ENCODE assay signal across 4 fruit fly cellular contexts in the genomic region with DNA sequence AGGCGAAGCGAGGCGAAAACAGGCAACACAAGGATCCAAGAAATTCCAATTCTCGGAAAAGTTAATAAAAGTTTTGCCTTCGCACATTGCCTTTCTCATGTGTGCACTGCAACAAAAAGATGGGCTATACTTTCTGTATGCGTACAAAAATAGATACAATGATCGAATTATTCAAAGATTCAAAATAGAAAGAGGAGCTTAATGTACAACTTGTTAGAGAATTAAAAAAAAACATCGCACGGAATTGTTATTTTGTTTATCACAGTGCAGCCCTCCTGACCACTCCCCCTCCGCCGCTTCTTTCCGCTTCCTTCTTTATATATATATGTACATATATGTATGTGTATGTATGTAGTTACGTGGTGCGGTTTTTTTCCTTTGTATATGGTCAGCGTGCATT.
TF ChIP-seq lines count a peak whose summit lies in the region.

No protein-coding gene starts in this region.

- no peak for TF ChIP-seq CTCF in whole organism, embryonic (GFP tag; optimal IDR thresholded peaks at IDR 0.05; lab: Kevin White, UChicago)

TF ChIP-seq in whole organism, embryonic, 481 proteins besides CTCF, POLR2A, EP300 and RAD21 (continues in another document):
- TF ChIP-seq hbn (GFP tag; IDR thresholded peaks at IDR 0.05; lab: Robert Waterston, UW; ENCODE audit: partially characterized antibody) (no peak), CG18476 (GFP tag; optimal IDR thresholded peaks at IDR 0.05; lab: Kevin White, UChicago) (no peak), zfh1 (GFP tag; IDR thresholded peaks at IDR 0.05; lab: Robert Waterston, UW) (peak; percentile 65; the same call in 2 of the 3 replicates), esg (GFP tag; conservative IDR thresholded peaks at IDR 0.05; lab: Robert Waterston, UW) (peak; percentile 14; the same call in 1 of the 2 replicates), eve (GFP tag; optimal IDR thresholded peaks at IDR 0.05; lab: Kevin White, UChicago) (no peak), oc (tag; optimal IDR thresholded peaks at IDR 0.05; lab: Kevin White, UChicago) (no peak), CG1647 (GFP tag; optimal IDR thresholded peaks at IDR 0.05; lab: Kevin White, UChicago) (no peak), org-1 (GFP tag; optimal IDR thresholded peaks at IDR 0.05; lab: Kevin White, UChicago) (no peak), Hr78 (GFP tag; optimal IDR thresholded peaks at IDR 0.05; lab: Kevin White, UChicago) (no peak), CG10959 (GFP tag; IDR thresholded peaks at IDR 0.05; lab: Robert Waterston, UW) (peak; percentile 51), Eip74EF (GFP tag; optimal IDR thresholded peaks at IDR 0.05; lab: Kevin White, UChicago) (peak in 1 of 2 experiments; percentile 9), CG4360 (GFP tag; IDR thresholded peaks at IDR 0.05; lab: Robert Waterston, UW) (no peak), CG15479 (GFP tag; optimal IDR thresholded peaks at IDR 0.05; lab: Kevin White, UChicago) (no peak), HLH4C (GFP tag; IDR thresholded peaks at IDR 0.05; lab: Robert Waterston, UW; ENCODE audit: partially characterized antibody) (no peak), Fer3 (tag; optimal IDR thresholded peaks at IDR 0.05; lab: Kevin White, UChicago) (no peak), HLH54F (GFP tag; optimal IDR thresholded peaks at IDR 0.05; lab: Kevin White, UChicago) (no peak), CG8089 (GFP tag; optimal IDR thresholded peaks at IDR 0.05; lab: Kevin White, UChicago) (no peak), Tbp (GFP tag; optimal IDR thresholded peaks at IDR 0.05; lab: Kevin White, UChicago) (no peak), ara (GFP tag; IDR thresholded peaks at IDR 0.05; lab: Robert Waterston, UW) (peak; percentile 50; the same call in 1 of the 2 replicates), sna (GFP tag; IDR thresholded peaks at IDR 0.05; lab: Robert Waterston, UW; ENCODE audit: partially characterized antibody) (no peak), YL-1 (GFP tag; optimal IDR thresholded peaks at IDR 0.05; lab: Kevin White, UChicago) (no peak)

TF ChIP-seq in whole organism, prepupa, 60 proteins besides CTCF, POLR2A, EP300 and RAD21 (continues in another document):
- TF ChIP-seq achi (GFP tag; optimal IDR thresholded peaks at IDR 0.05; lab: Kevin White, UChicago) (peak; percentile 93), acj6 (GFP tag; optimal IDR thresholded peaks at IDR 0.05; lab: Kevin White, UChicago) (peak; percentile 95), CG6792 (GFP tag; optimal IDR thresholded peaks at IDR 0.05; lab: Kevin White, UChicago) (peak; percentile 92), CG7368 (GFP tag; optimal IDR thresholded peaks at IDR 0.05; lab: Kevin White, UChicago) (peak; percentile 91), CG3919 (GFP tag; optimal IDR thresholded peaks at IDR 0.05; lab: Kevin White, UChicago) (peak; percentile 96), CG8119 (GFP tag; IDR thresholded peaks at IDR 0.05; lab: Robert Waterston, UW) (peak; percentile 78), Lpt (GFP tag; optimal IDR thresholded peaks at IDR 0.05; lab: Kevin White, UChicago) (peak; percentile 82), Sox15 (GFP tag; optimal IDR thresholded peaks at IDR 0.05; lab: Kevin White, UChicago) (peak; percentile 93), cyc (GFP tag; optimal IDR thresholded peaks at IDR 0.05; lab: Kevin White, UChicago) (peak; percentile 96), CG15336 (GFP tag; IDR thresholded peaks at IDR 0.05; lab: Robert Waterston, UW) (peak; percentile 88), CG10631 (GFP tag; optimal IDR thresholded peaks at IDR 0.05; lab: Kevin White, UChicago) (peak; percentile 96), fd85E (GFP tag; optimal IDR thresholded peaks at IDR 0.05; lab: Kevin White, UChicago) (peak; percentile 75), Eip78C (GFP tag; lab: Kevin White, UChicago) (peak; percentile 95), Eip75B (GFP tag; optimal IDR thresholded peaks at IDR 0.05; lab: Kevin White, UChicago) (peak; percentile 93), fd59A (GFP tag; optimal IDR thresholded peaks at IDR 0.05; lab: Kevin White, UChicago) (peak; percentile 95), Eip93F (GFP tag; optimal IDR thresholded peaks at IDR 0.05; lab: Kevin White, UChicago) (peak; percentile 93), net (GFP tag; optimal IDR thresholded peaks at IDR 0.05; lab: Kevin White, UChicago) (peak; percentile 84), spab (GFP tag; optimal IDR thresholded peaks at IDR 0.05; lab: Kevin White, UChicago) (peak; percentile 93), CG31627 (GFP tag; optimal IDR thresholded peaks at IDR 0.05; lab: Kevin White, UChicago) (peak; percentile 95), Gug (GFP tag; IDR thresholded peaks at IDR 0.05; lab: Robert Waterston, UW) (peak; percentile 83), fkh (GFP tag; optimal IDR thresholded peaks at IDR 0.05; lab: Kevin White, UChicago) (no peak), CG3032 (tag; optimal IDR thresholded peaks at IDR 0.05; lab: Kevin White, UChicago) (peak; percentile 92)

TF ChIP-seq in whole organism, pupa, 21 proteins besides CTCF, POLR2A, EP300 and RAD21:
- TF ChIP-seq CG8159 (tag; optimal IDR thresholded peaks at IDR 0.05; lab: Kevin White, UChicago) (peak; percentile 96), Ets98B (GFP tag; IDR thresholded peaks at IDR 0.05; lab: Robert Waterston, UW) (peak; percentile 75), CG17806 (tag; optimal IDR thresholded peaks at IDR 0.05; lab: Kevin White, UChicago) (peak; percentile 96), CG13204 (GFP tag; optimal IDR thresholded peaks at IDR 0.05; lab: Kevin White, UChicago) (peak; percentile 67), Pif1A (GFP tag; optimal IDR thresholded peaks at IDR 0.05; lab: Kevin White, UChicago) (peak; percentile 92), Pif1B (GFP tag; optimal IDR thresholded peaks at IDR 0.05; lab: Kevin White, UChicago) (peak; percentile 79), CG9948 (tag; optimal IDR thresholded peaks at IDR 0.05; lab: Kevin White, UChicago) (peak; percentile 96), gl (tag; optimal IDR thresholded peaks at IDR 0.05; lab: Kevin White, UChicago) (peak; percentile 89), Snoo (tag; optimal IDR thresholded peaks at IDR 0.05; lab: Kevin White, UChicago) (peak; percentile 92), CG8301 (tag; optimal IDR thresholded peaks at IDR 0.05; lab: Kevin White, UChicago) (peak; percentile 87), CG10348 (GFP tag; IDR thresholded peaks at IDR 0.05; lab: Robert Waterston, UW) (no peak), fd96Ca (GFP tag; IDR thresholded peaks at IDR 0.05; lab: Robert Waterston, UW) (peak; percentile 82), rn (GFP tag; IDR thresholded peaks at IDR 0.05; lab: Robert Waterston, UW) (peak; percentile 75), CG4496 (GFP tag; IDR thresholded peaks at IDR 0.05; lab: Robert Waterston, UW) (peak; percentile 92), CG12605 (GFP tag; IDR thresholded peaks at IDR 0.05; lab: Robert Waterston, UW) (peak; percentile 83), CG14655 (GFP tag; optimal IDR thresholded peaks at IDR 0.05; lab: Kevin White, UChicago) (peak; percentile 93), EcR (GFP tag; optimal IDR thresholded peaks at IDR 0.05; lab: Kevin White, UChicago) (peak; percentile 9), D1 (tag; optimal IDR thresholded peaks at IDR 0.05; lab: Kevin White, UChicago) (peak; percentile 68), CG15710 (tag; optimal IDR thresholded peaks at IDR 0.05; lab: Kevin White, UChicago) (peak; percentile 96), CG32121 (GFP tag; IDR thresholded peaks at IDR 0.05; lab: Robert Waterston, UW) (peak; percentile 58), CG34367 (tag; optimal IDR thresholded peaks at IDR 0.05; lab: Kevin White, UChicago) (peak; percentile 96)

TF ChIP-seq in whole organism, wandering third instar larva, 38 proteins besides CTCF, POLR2A, EP300 and RAD21 (continues in another document):
- TF ChIP-seq usp (GFP tag; optimal IDR thresholded peaks at IDR 0.05; lab: Kevin White, UChicago) (no peak), GATAd (GFP tag; optimal IDR thresholded peaks at IDR 0.05; lab: Kevin White, UChicago) (peak; percentile 5), Dfd (GFP tag; optimal IDR thresholded peaks at IDR 0.05; lab: Kevin White, UChicago) (no peak), brk (GFP tag; optimal IDR thresholded peaks at IDR 0.05; lab: Kevin White, UChicago) (no peak), pan (optimal IDR thresholded peaks at IDR 0.05; lab: Kevin White, UChicago) (no peak), Hr83 (GFP tag; optimal IDR thresholded peaks at IDR 0.05; lab: Kevin White, UChicago; ENCODE audit: poor library complexity, severe bottlenecking) (peak; percentile 2), dmrt93B (GFP tag; optimal IDR thresholded peaks at IDR 0.05; lab: Kevin White, UChicago) (peak; percentile 88), woc (GFP tag; optimal IDR thresholded peaks at IDR 0.05; lab: Kevin White, UChicago) (peak; percentile 73), ey (GFP tag; optimal IDR thresholded peaks at IDR 0.05; lab: Kevin White, UChicago) (peak; percentile 92), dl (GFP tag; optimal IDR thresholded peaks at IDR 0.05; lab: Kevin White, UChicago; ENCODE audit: insufficient read depth in 1 of 2, partially characterized antibody in 2 of 2) (no peak), OdsH (GFP tag; optimal IDR thresholded peaks at IDR 0.05; lab: Kevin White, UChicago) (peak; percentile 89), Sp1 (GFP tag; optimal IDR thresholded peaks at IDR 0.05; lab: Kevin White, UChicago) (peak; percentile 93), h (GFP tag; optimal IDR thresholded peaks at IDR 0.05; lab: Kevin White, UChicago) (peak; percentile 93), rgr (GFP tag; optimal IDR thresholded peaks at IDR 0.05; lab: Kevin White, UChicago) (peak; percentile 91), Hnf4 (GFP tag; optimal IDR thresholded peaks at IDR 0.05; lab: Kevin White, UChicago) (peak; percentile 90), Jra (GFP tag; optimal IDR thresholded peaks at IDR 0.05; lab: Kevin White, UChicago) (peak; percentile 72), Vsx2 (GFP tag; optimal IDR thresholded peaks at IDR 0.05; lab: Kevin White, UChicago; ENCODE audit: partially characterized antibody) (no peak), Abd-B (GFP tag; optimal IDR thresholded peaks at IDR 0.05; lab: Kevin White, UChicago) (no peak), Myc (optimal IDR thresholded peaks at IDR 0.05; lab: Kevin White, UChicago) (no peak), CG9705 (GFP tag; optimal IDR thresholded peaks at IDR 0.05; lab: Kevin White, UChicago) (peak; percentile 86), lola (GFP tag; optimal IDR thresholded peaks at IDR 0.05; lab: Kevin White, UChicago) (no peak), foxo (GFP tag; optimal IDR thresholded peaks at IDR 0.05; lab: Kevin White, UChicago) (peak in 1 of 2 experiments; percentile 94), br (GFP tag; optimal IDR thresholded peaks at IDR 0.05; lab: Kevin White, UChicago) (peak; percentile 88), CrebA (GFP tag; optimal IDR thresholded peaks at IDR 0.05; lab: Kevin White, UChicago; ENCODE audit: borderline replicate concordance) (peak; percentile 64), Dif (GFP tag; optimal IDR thresholded peaks at IDR 0.05; lab: Kevin White, UChicago; ENCODE audit: partially characterized antibody) (no peak), jim (GFP tag; optimal IDR thresholded peaks at IDR 0.05; lab: Kevin White, UChicago) (no peak), dsf (GFP tag; optimal IDR thresholded peaks at IDR 0.05; lab: Kevin White, UChicago; ENCODE audit: borderline replicate concordance) (peak; percentile 73), Rel (GFP tag; optimal IDR thresholded peaks at IDR 0.05; lab: Kevin White, UChicago) (peak; percentile 19), Rel (tag; optimal IDR thresholded peaks at IDR 0.05; lab: Kevin White, UChicago) (peak; percentile 41)
